Fruit fly (Drosophila melanogaster): ENCODE data around the gene CG15020.

DNA sequence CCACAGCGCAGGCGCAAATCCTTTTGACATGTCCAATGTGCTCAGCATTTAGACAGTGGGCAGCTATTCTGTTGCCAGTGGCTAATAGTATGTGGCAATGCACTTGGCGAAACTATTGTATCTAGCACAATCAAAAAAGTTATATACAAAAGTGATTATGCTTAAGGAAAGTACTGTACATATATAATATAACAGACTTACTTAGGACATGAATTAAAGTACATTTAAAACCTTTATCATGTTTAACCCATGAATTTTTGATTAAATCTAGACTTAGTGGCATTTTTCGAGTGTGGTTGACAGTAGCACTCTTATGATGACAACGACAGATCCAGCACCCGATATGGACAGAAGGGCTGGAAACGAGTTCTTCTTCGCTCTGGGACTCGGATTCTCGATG is 38.4 kb upstream of the CG15020 start:
- TF ChIP-seq CG33017 (tag; optimal IDR thresholded peaks at IDR 0.05) (no peak), kay (GFP tag; ENCODE audit: borderline replicate concordance) (no peak)
